Fruit fly (Drosophila melanogaster) whole organism, prepupa: Measurements from ENCODE around the gene sage.

ENCODE experiments used
- Blimp-1 ChIP-seq: fragments of 200-800 bp; sonication (Bioruptor generic); optimal IDR thresholded peaks from 3 replicates; lab custom pipeline; 2017; ENCODE audit warnings: missing biosample characterization, missing genetic modification characterization, mild to moderate bottlenecking, moderate library complexity, missing genetic modification reagents
- CG10631 ChIP-seq: fragments of 200-800 bp; sonication (Bioruptor generic); optimal IDR thresholded peaks from 2 replicates; lab custom pipeline; 2016; ENCODE audit warnings: missing biosample characterization, missing genetic modification characterization
- CG10669 ChIP-seq: fragments of 200-800 bp; sonication (Bioruptor generic); optimal IDR thresholded peaks from 3 replicates; lab custom pipeline; 2018; ENCODE audit warnings: missing biosample characterization, mild to moderate bottlenecking, missing genetic modification characterization, moderate library complexity
- CG11294 ChIP-seq: fragments of 200-800 bp; sonication (Bioruptor generic); IDR thresholded peaks from 2 replicates; pipeline ENCODE4 v1.3.6; 2022; ENCODE audit warnings: missing biosample characterization, missing genetic modification characterization
- CG1621 ChIP-seq: fragments of 200-800 bp; sonication (Bioruptor generic); optimal IDR thresholded peaks from 3 replicates; lab custom pipeline; 2018; ENCODE audit warnings: missing biosample characterization, mild to moderate bottlenecking, missing genetic modification characterization
- CG16779 ChIP-seq: fragments of 200-800 bp; sonication (Bioruptor generic); optimal IDR thresholded peaks from 3 replicates; lab custom pipeline; 2017; ENCODE audit warnings: missing biosample characterization, mild to moderate bottlenecking, missing genetic modification characterization
- CG3032 ChIP-seq: fragments of 200-800 bp; optimal IDR thresholded peaks from 2 replicates; lab custom pipeline; 2019; ENCODE audit warnings: missing biosample characterization, mild to moderate bottlenecking, missing genetic modification characterization, moderate library complexity
- CG32006 ChIP-seq: fragments of 200-800 bp; sonication (Bioruptor generic); optimal IDR thresholded peaks from 3 replicates; lab custom pipeline; 2017; ENCODE audit warnings: missing biosample characterization, mild to moderate bottlenecking, missing genetic modification characterization
- CG34406 ChIP-seq: fragments of 200-800 bp; sonication (Bioruptor generic); optimal IDR thresholded peaks from 3 replicates; lab custom pipeline; 2016; ENCODE audit warnings: missing biosample characterization, missing genetic modification characterization
- CG3919 ChIP-seq: fragments of 200-800 bp; sonication (Bioruptor generic); optimal IDR thresholded peaks from 3 replicates; lab custom pipeline; 2016; ENCODE audit warnings: missing biosample characterization, missing genetic modification characterization
- CG4318 ChIP-seq: fragments of 200-800 bp; sonication (Bioruptor generic); optimal IDR thresholded peaks from 3 replicates; lab custom pipeline; 2017; ENCODE audit warnings: missing biosample characterization, mild to moderate bottlenecking, missing genetic modification characterization
- CG6163 ChIP-seq: fragments of 200-800 bp; sonication (Bioruptor generic); IDR thresholded peaks from 3 replicates; pipeline ENCODE4 v1.3.6; 2022; ENCODE audit warnings: missing biosample characterization, missing genetic modification characterization
- CG6808 ChIP-seq: fragments of 200-800 bp; sonication (Bioruptor generic); optimal IDR thresholded peaks from 3 replicates; lab custom pipeline; 2017; ENCODE audit warnings: missing biosample characterization, missing genetic modification characterization, mild to moderate bottlenecking, moderate library complexity, missing genetic modification reagents
- CG6854 ChIP-seq: fragments of 200-800 bp; sonication (Bioruptor generic); optimal IDR thresholded peaks from 2 replicates; lab custom pipeline; 2017; ENCODE audit warnings: missing biosample characterization, mild to moderate bottlenecking, missing genetic modification characterization
- CG7368 ChIP-seq: fragments of 200-800 bp; sonication (Bioruptor generic); optimal IDR thresholded peaks from 3 replicates; lab custom pipeline; 2016; ENCODE audit warnings: missing biosample characterization, missing genetic modification characterization
- CG8119 ChIP-seq: fragments of 200-800 bp; sonication (Bioruptor generic); IDR thresholded peaks from 3 replicates; pipeline ENCODE4 v1.3.6; 2022; ENCODE audit warnings: missing biosample characterization, missing genetic modification characterization
- CG8319 ChIP-seq: fragments of 200-800 bp; sonication (Bioruptor generic); optimal IDR thresholded peaks from 3 replicates; lab custom pipeline; 2016; ENCODE audit warnings: missing biosample characterization, missing genetic modification characterization
- CG8632 ChIP-seq: fragments of 200-800 bp; sonication (Bioruptor generic); optimal IDR thresholded peaks from 3 replicates; lab custom pipeline; 2016; ENCODE audit warnings: missing biosample characterization, missing genetic modification characterization
- CG9139 ChIP-seq: fragments of 200-800 bp; sonication (Bioruptor generic); optimal IDR thresholded peaks from 3 replicates; lab custom pipeline; 2017; ENCODE audit warnings: missing biosample characterization, mild to moderate bottlenecking, missing genetic modification characterization
- Eip75B ChIP-seq: fragments of 200-800 bp; sonication (Bioruptor generic); optimal IDR thresholded peaks from 3 replicates; lab custom pipeline; 2016; ENCODE audit warnings: missing biosample characterization, missing genetic modification characterization
- Eip78C ChIP-seq: fragments of 200-800 bp; sonication (Bioruptor generic); peaks from one replicate; lab custom pipeline; 2016; ENCODE audit warnings: missing biosample characterization, missing genetic modification characterization
- Eip93F ChIP-seq: fragments of 200-800 bp; sonication (Bioruptor generic); optimal IDR thresholded peaks from 2 replicates; lab custom pipeline; 2016; ENCODE audit warnings: missing biosample characterization, mild to moderate bottlenecking, missing genetic modification characterization
- Ets21C ChIP-seq: fragments of 200-800 bp; sonication (Bioruptor generic); optimal IDR thresholded peaks from 3 replicates; lab custom pipeline; 2016; ENCODE audit warnings: missing biosample characterization, missing genetic modification characterization
- Ets96B ChIP-seq: fragments of 200-800 bp; optimal IDR thresholded peaks from 2 replicates; lab custom pipeline; 2019; ENCODE audit warnings: missing biosample characterization, mild to moderate bottlenecking, missing genetic modification characterization, moderate library complexity
- Gug ChIP-seq: fragments of 200-800 bp; sonication (Bioruptor generic); IDR thresholded peaks from 2 replicates; pipeline ENCODE4 v1.3.6; 2022; ENCODE audit warnings: missing biosample characterization, missing genetic modification characterization
- Hr39 ChIP-seq: fragments of 200-800 bp; sonication (Bioruptor generic); optimal IDR thresholded peaks from 2 replicates; lab custom pipeline; 2016; ENCODE audit warnings: missing biosample characterization, missing genetic modification characterization
- Lpt ChIP-seq: fragments of 200-800 bp; sonication (Bioruptor generic); optimal IDR thresholded peaks from 3 replicates; lab custom pipeline; 2016; ENCODE audit warnings: missing biosample characterization, missing genetic modification characterization
- OdsH ChIP-seq: fragments of 200-800 bp; sonication (Bioruptor generic); optimal IDR thresholded peaks from 3 replicates; lab custom pipeline; 2016; ENCODE audit warnings: missing biosample characterization, missing genetic modification characterization
- Smox ChIP-seq: fragments of 200-800 bp; sonication (Bioruptor generic); optimal IDR thresholded peaks from 3 replicates; lab custom pipeline; 2016; ENCODE audit warnings: missing biosample characterization, missing genetic modification characterization
- Sox102F ChIP-seq: fragments of 200-800 bp; sonication (Bioruptor generic); optimal IDR thresholded peaks from 2 replicates; lab custom pipeline; 2016; ENCODE audit warnings: missing biosample characterization, mild to moderate bottlenecking, missing genetic modification characterization
- Sox14 ChIP-seq: fragments of 200-800 bp; sonication (Bioruptor generic); optimal IDR thresholded peaks from 3 replicates; lab custom pipeline; 2016; ENCODE audit warnings: missing biosample characterization, missing genetic modification characterization
- Sox15 ChIP-seq: fragments of 200-800 bp; sonication (Bioruptor generic); optimal IDR thresholded peaks from 3 replicates; lab custom pipeline; 2016; ENCODE audit warnings: missing biosample characterization, missing genetic modification characterization
- achi ChIP-seq: fragments of 200-800 bp; sonication (Bioruptor generic); optimal IDR thresholded peaks from 3 replicates; lab custom pipeline; 2016; ENCODE audit warnings: missing biosample characterization, missing genetic modification characterization
- cyc ChIP-seq: fragments of 200-800 bp; sonication (Bioruptor generic); optimal IDR thresholded peaks from 3 replicates; lab custom pipeline; 2016; ENCODE audit warnings: missing biosample characterization, missing genetic modification characterization
- eg ChIP-seq: fragments of 200-800 bp; sonication (Bioruptor generic); IDR thresholded peaks from 3 replicates; pipeline ENCODE4 v1.3.6; 2022; ENCODE audit warnings: missing biosample characterization, missing genetic modification characterization
- esn ChIP-seq: fragments of 200-800 bp; sonication (Bioruptor generic); optimal IDR thresholded peaks from 2 replicates; lab custom pipeline; 2016; ENCODE audit warnings: missing biosample characterization, mild to moderate bottlenecking, missing genetic modification characterization, moderate library complexity
- fd59A ChIP-seq: fragments of 200-800 bp; sonication (Bioruptor generic); optimal IDR thresholded peaks from 2 replicates; lab custom pipeline; 2017; ENCODE audit warnings: missing biosample characterization, mild to moderate bottlenecking, missing genetic modification characterization, missing genetic modification reagents
- fkh ChIP-seq: fragments of 200-800 bp; sonication (Bioruptor generic); optimal IDR thresholded peaks from 3 replicates; lab custom pipeline; 2017; ENCODE audit warnings: missing biosample characterization, mild to moderate bottlenecking, missing genetic modification characterization, moderate library complexity
- lz ChIP-seq: fragments of 200-800 bp; sonication (Bioruptor generic); optimal IDR thresholded peaks from 3 replicates; lab custom pipeline; 2016; ENCODE audit warnings: missing biosample characterization, missing genetic modification characterization
- net ChIP-seq: fragments of 200-800 bp; sonication (Bioruptor generic); optimal IDR thresholded peaks from 3 replicates; lab custom pipeline; 2016; ENCODE audit warnings: missing biosample characterization, missing genetic modification characterization
- pdm3 ChIP-seq: fragments of 200-800 bp; sonication (Bioruptor generic); optimal IDR thresholded peaks from 3 replicates; lab custom pipeline; 2016; ENCODE audit warnings: missing biosample characterization, missing genetic modification characterization
- salr ChIP-seq, 2 experiments: fragments of 200-800 bp; sonication (Bioruptor generic); optimal IDR thresholded peaks; 3 replicates each; lab custom pipeline; 2016 to 2018; ENCODE audit warnings: missing biosample characterization in 2 of 2, missing genetic modification characterization in 2 of 2, mild to moderate bottlenecking in 1 of 2
- spab ChIP-seq: fragments of 200-800 bp; sonication (Bioruptor generic); optimal IDR thresholded peaks from 2 replicates; lab custom pipeline; 2017; ENCODE audit warnings: missing biosample characterization, mild to moderate bottlenecking, missing genetic modification characterization, missing genetic modification reagents
- ss ChIP-seq, 2 experiments: fragments of 200-800 bp; sonication (Bioruptor generic); optimal IDR thresholded peaks; 2 replicates in 1 of 2; 3 replicates in 1 of 2; lab custom pipeline; 2017 to 2018; ENCODE audit warnings: mild to moderate bottlenecking in 2 of 2, missing biosample characterization in 2 of 2, missing genetic modification characterization in 2 of 2, moderate library complexity in 1 of 2
- topi ChIP-seq: fragments of 200-800 bp; sonication (Bioruptor generic); optimal IDR thresholded peaks from 3 replicates; lab custom pipeline; 2016; ENCODE audit warnings: missing biosample characterization, missing genetic modification characterization
- vri ChIP-seq: fragments of 200-800 bp; sonication (Bioruptor generic); optimal IDR thresholded peaks from 3 replicates; lab custom pipeline; 2016; ENCODE audit warnings: missing biosample characterization, mild to moderate bottlenecking, missing genetic modification characterization

Gene sage

DNA sequence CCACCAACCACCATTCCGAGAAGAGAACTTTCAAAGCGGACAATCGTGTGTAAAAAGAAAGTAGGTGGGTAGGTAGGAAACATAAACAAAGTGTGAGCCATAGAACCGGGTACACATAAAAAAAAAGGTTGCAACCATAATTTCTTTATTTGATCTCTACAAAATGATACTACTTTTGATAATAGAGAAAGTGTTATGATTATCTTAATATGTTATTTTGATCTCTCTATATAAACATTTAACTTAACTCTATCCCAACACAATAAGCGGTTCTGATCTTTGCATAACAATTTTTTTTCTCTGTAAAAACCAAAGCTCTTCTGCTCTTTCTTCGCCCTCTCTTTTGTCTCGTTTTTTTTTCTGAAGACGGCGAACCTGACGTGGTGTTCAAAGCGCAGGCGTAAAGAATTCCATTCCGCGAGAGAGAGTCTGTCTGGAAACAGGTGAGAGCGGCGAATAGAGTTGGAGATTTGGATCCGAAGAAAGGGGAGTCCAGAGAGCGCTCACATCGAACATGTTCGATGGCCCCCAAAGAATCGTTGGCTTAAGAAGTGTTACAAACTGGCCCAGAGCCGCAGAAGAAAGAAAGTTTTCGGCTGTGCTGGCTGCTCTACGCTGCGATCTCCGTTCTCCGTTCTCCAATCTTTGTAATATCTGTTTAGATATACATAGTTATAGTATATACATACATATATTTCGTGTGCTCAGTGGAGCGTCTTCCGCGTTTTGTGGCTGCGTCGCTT lies 16.9 kb downstream of the sage start (continued):
- TF ChIP-seq CG8319 (GFP tag; lab: Kevin White, UChicago) (peak; percentile 61), CG7368 (GFP tag; lab: Kevin White, UChicago) (peak; percentile 58), Sox14 (GFP tag; lab: Kevin White, UChicago) (peak; percentile 90), Hr39 (GFP tag; lab: Kevin White, UChicago) (peak; percentile 82), Ets21C (peak; percentile 81), CG3032 (tag; lab: Kevin White, UChicago) (peak; percentile 66), cyc (peak; percentile 86), Gug (GFP tag; lab: Robert Waterston, UW) (peak; percentile 51), CG9139 (peak; percentile 56), Eip93F (GFP tag; lab: Kevin White, UChicago) (peak; percentile 68), salr (GFP tag; optimal IDR thresholded peaks at IDR 0.05; lab: Kevin White, UChicago) (peak in 1 of 2 experiments; percentile 78), pdm3 (GFP tag; lab: Kevin White, UChicago) (peak; percentile 81), Blimp-1 (peak; percentile 79), CG16779 (tag; lab: Kevin White, UChicago) (peak; percentile 60), CG6854 (GFP tag; lab: Kevin White, UChicago) (peak; percentile 90), OdsH (GFP tag; lab: Kevin White, UChicago) (peak; percentile 73), lz (peak; percentile 89), esn (peak; percentile 95), fd59A (GFP tag; lab: Kevin White, UChicago) (peak; percentile 33), ss (GFP tag; optimal IDR thresholded peaks at IDR 0.05; lab: Kevin White, UChicago) (peak; percentile 59 to 72), Sox102F (peak; percentile 93), net (GFP tag; lab: Kevin White, UChicago) (peak; percentile 61), vri (GFP tag; lab: Kevin White, UChicago) (peak; percentile 81), Ets96B (tag; lab: Kevin White, UChicago) (peak; percentile 71), CG11294 (no peak), Lpt (GFP tag; lab: Kevin White, UChicago) (peak; percentile 69), Smox (GFP tag; lab: Kevin White, UChicago) (peak; percentile 91), CG3919 (peak; percentile 86), CG1621 (tag; lab: Kevin White, UChicago) (peak; percentile 54), CG10669 (GFP tag; lab: Kevin White, UChicago) (peak; percentile 63), CG8119 (peak; percentile 84), fkh (GFP tag; lab: Kevin White, UChicago) (peak; percentile 37), CG34406 (GFP tag; lab: Kevin White, UChicago) (peak; percentile 83), CG4318 (GFP tag; lab: Kevin White, UChicago) (peak; percentile 49), eg (GFP tag; lab: Robert Waterston, UW) (peak; percentile 78), CG10631 (GFP tag; lab: Kevin White, UChicago) (peak; percentile 82)

DNA sequence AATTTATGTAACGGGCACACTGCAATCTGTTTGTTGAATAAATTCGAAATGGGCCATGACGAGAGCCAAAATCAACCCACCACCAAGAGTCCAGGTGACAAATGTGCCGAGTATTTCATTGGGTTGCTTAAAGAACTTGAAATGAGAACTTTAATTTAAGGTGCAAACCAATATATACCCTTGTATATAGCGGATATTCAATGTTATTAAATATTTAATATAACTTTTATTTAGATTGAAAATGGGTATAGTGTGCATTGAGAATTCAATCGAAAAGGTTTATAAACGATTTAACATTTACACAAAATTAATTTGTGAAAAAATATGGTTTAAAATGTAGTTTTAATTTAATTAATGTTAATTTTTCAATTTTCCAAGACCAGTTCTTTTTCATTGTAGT lies 17.6 kb downstream of the sage start, which contains the start of gene CG8420:
Gene CG8420, plus strand, starts transcription at position 284 of the 400 bp plus-strand sequence.
- TF ChIP-seq CG34406 (GFP tag; lab: Kevin White, UChicago) (no peak), CG10669 (GFP tag; lab: Kevin White, UChicago) (no peak), CG6854 (GFP tag; lab: Kevin White, UChicago) (no peak), CG6163 (GFP tag; lab: Robert Waterston, UW) (no peak), CG8632 (no peak), CG3919 (no peak), CG11294 (no peak), fkh (GFP tag; lab: Kevin White, UChicago) (no peak), Eip75B (GFP tag; lab: Kevin White, UChicago) (no peak), Eip78C (GFP tag; lab: Kevin White, UChicago) (no peak), achi (no peak), Sox14 (GFP tag; lab: Kevin White, UChicago) (no peak), CG32006 (GFP tag; lab: Kevin White, UChicago) (no peak), topi (no peak), CG16779 (tag; lab: Kevin White, UChicago) (no peak), CG6808 (GFP tag; lab: Kevin White, UChicago) (no peak), Gug (GFP tag; lab: Robert Waterston, UW) (no peak), eg (GFP tag; lab: Robert Waterston, UW) (no peak), spab (GFP tag; lab: Kevin White, UChicago) (no peak), Sox15 (GFP tag; lab: Kevin White, UChicago) (no peak)
